Fruit fly (Drosophila melanogaster): ENCODE results near the gene yata.

The yata gene

dm6 chr3R:29798966-29799680 lies 50.1 kb downstream of the yata start, which contains the start of the genes Rnb and Drice (continued):
- no peak for TF ChIP-seq CG4282 (GFP tag; optimal IDR thresholded peaks at IDR 0.05)
- TF ChIP-seq wek (GFP tag; optimal IDR thresholded peaks at IDR 0.05) = peak; percentile 20
- TF ChIP-seq CG9876 (GFP tag; optimal IDR thresholded peaks at IDR 0.05) = no peak
- no peak for TF ChIP-seq CG12299 (tag; optimal IDR thresholded peaks at IDR 0.05)
- no peak for TF ChIP-seq Hmx (GFP tag; optimal IDR thresholded peaks at IDR 0.05)
- no peak for TF ChIP-seq Sox102F (GFP tag; optimal IDR thresholded peaks at IDR 0.05)
- TF ChIP-seq tup (GFP tag; optimal IDR thresholded peaks at IDR 0.05) = no peak
- peak; percentile 27; the same call in 1 of the 3 replicates for TF ChIP-seq Aef1 (GFP tag; IDR thresholded peaks at IDR 0.05)
- no peak for TF ChIP-seq CkIIα-i1 (GFP tag; IDR thresholded peaks at IDR 0.05)
- TF ChIP-seq dysf (GFP tag; IDR thresholded peaks at IDR 0.05) = peak; percentile 53; the same call in 2 of the 3 replicates
- TF ChIP-seq CG3847 (GFP tag; IDR thresholded peaks at IDR 0.05) = peak; percentile 51
- no peak for TF ChIP-seq pum (GFP tag; optimal IDR thresholded peaks at IDR 0.05)
- no peak for TF ChIP-seq CG17568 (GFP tag; optimal IDR thresholded peaks at IDR 0.05)
- no peak for TF ChIP-seq Meics (GFP tag; optimal IDR thresholded peaks at IDR 0.05)
- TF ChIP-seq Xbp1 (GFP tag; optimal IDR thresholded peaks at IDR 0.05) = peak; percentile 53
- TF ChIP-seq CG11247 (GFP tag; IDR thresholded peaks at IDR 0.05) = peak; percentile 49; the same call in 1 of the 2 replicates
- TF ChIP-seq CG12104 (GFP tag; optimal IDR thresholded peaks at IDR 0.05) = peak; percentile 64
- no peak for TF ChIP-seq Ada2b (GFP tag; IDR thresholded peaks at IDR 0.05)
- no peak for TF ChIP-seq bigmax (GFP tag; optimal IDR thresholded peaks at IDR 0.05)
- no peak for TF ChIP-seq ci (GFP tag; IDR thresholded peaks at IDR 0.05)
- TF ChIP-seq al (GFP tag; IDR thresholded peaks at IDR 0.05) = peak; percentile 40; the same call in 1 of the 2 replicates
- TF ChIP-seq Trl (optimal IDR thresholded peaks at IDR 0.05) = no peak
- no peak for TF ChIP-seq Trl (GFP tag; optimal IDR thresholded peaks at IDR 0.05)
- TF ChIP-seq rib (GFP tag; IDR thresholded peaks at IDR 0.05) = no peak
- TF ChIP-seq D19B (GFP tag; optimal IDR thresholded peaks at IDR 0.05) = no peak
- TF ChIP-seq CG13624 (GFP tag; optimal IDR thresholded peaks at IDR 0.05) = no peak
- TF ChIP-seq lov (optimal IDR thresholded peaks at IDR 0.05) = no peak
- TF ChIP-seq lov (GFP tag; IDR thresholded peaks at IDR 0.05) = no peak
- no peak for TF ChIP-seq CG18599 (GFP tag; optimal IDR thresholded peaks at IDR 0.05)
- no peak for TF ChIP-seq unpg (GFP tag; optimal IDR thresholded peaks at IDR 0.05)
- no peak for TF ChIP-seq CG2199 (GFP tag; IDR thresholded peaks at IDR 0.05)
- TF ChIP-seq dmrt11E (tag; optimal IDR thresholded peaks at IDR 0.05) = peak; percentile 49
- TF ChIP-seq CG8290 (GFP tag; optimal IDR thresholded peaks at IDR 0.05) = no peak
- TF ChIP-seq CG8290 (tag; optimal IDR thresholded peaks at IDR 0.05) = no peak
- peak; percentile 60 for TF ChIP-seq CG13424 (tag; optimal IDR thresholded peaks at IDR 0.05)
- peak; percentile 14 for TF ChIP-seq mirr (GFP tag; optimal IDR thresholded peaks at IDR 0.05)
- peak; percentile 16 for TF ChIP-seq CG4820 (GFP tag; optimal IDR thresholded peaks at IDR 0.05)
- no peak for TF ChIP-seq CG6254 (GFP tag; optimal IDR thresholded peaks at IDR 0.05)
- no peak for TF ChIP-seq en (GFP tag; optimal IDR thresholded peaks at IDR 0.05)
- no peak for TF ChIP-seq CG12071 (GFP tag; optimal IDR thresholded peaks at IDR 0.05)
- TF ChIP-seq z (GFP tag; IDR thresholded peaks at IDR 0.05) = no peak
- TF ChIP-seq ap (GFP tag; IDR thresholded peaks at IDR 0.05) = 0 out of 2 replicates have a peak, but pooled peaks have one; percentile 13
- no peak for TF ChIP-seq B-H2 (GFP tag; optimal IDR thresholded peaks at IDR 0.05)
- peak; percentile 79 for TF ChIP-seq CG14710 (tag; optimal IDR thresholded peaks at IDR 0.05)
- no peak for TF ChIP-seq btn (GFP tag; optimal IDR thresholded peaks at IDR 0.05)
- no peak for TF ChIP-seq Dip3 (GFP tag; optimal IDR thresholded peaks at IDR 0.05)
- TF ChIP-seq Myb (GFP tag; optimal IDR thresholded peaks at IDR 0.05) = peak; percentile 66
- no peak for TF ChIP-seq CG14965 (GFP tag; optimal IDR thresholded peaks at IDR 0.05; ENCODE audit: borderline replicate concordance)
- TF ChIP-seq grau (tag; optimal IDR thresholded peaks at IDR 0.05) = peak; percentile 45
- TF ChIP-seq mam (GFP tag; optimal IDR thresholded peaks at IDR 0.05) = no peak
- no peak for TF ChIP-seq da (GFP tag; optimal IDR thresholded peaks at IDR 0.05)

Data from whole organism, embryonic.